Worm (Caenorhabditis elegans) whole organism, L4/young adult: ENCODE measurements around the gene srh-18.

Experiments
- dao-5 ChIP-seq: sonication (generic microtip); optimal IDR thresholded peaks from 2 replicates; lab custom pipeline; 2016; ENCODE audit warnings: missing genotype, missing genetic modification characterization, moderate library complexity, missing compliant biosample characterization
- him-1 ChIP-seq: sonication (generic microtip); optimal IDR thresholded peaks from 2 replicates; lab custom pipeline; 2016; ENCODE audit warnings: missing genotype, missing genetic modification reagents, missing genetic modification characterization, missing compliant biosample characterization

ce11 chrV:13363415-13363814 is 45.2 kb downstream of the srh-18 start, which contains the start of gene srg-46:
- TF ChIP-seq dao-5 (tag; lab: Kevin White, UChicago) = no peak
- TF ChIP-seq him-1 (tag; lab: Kevin White, UChicago) = no peak
